Worm (Caenorhabditis elegans): Measurements from ENCODE around the gene apc-2.

The apc-2 gene

ce11 chrIII:8051838-8052237, 28.6 kb upstream of the apc-2 start:
- TF ChIP-seq nhr-6 (tag; optimal IDR thresholded peaks at IDR 0.05) (no peak), mab-5 (tag; optimal IDR thresholded peaks at IDR 0.05) (no peak)

ce11 chrIII:8061114-8061513, 19.3 kb upstream of the apc-2 start:
- TF ChIP-seq nhr-25 (tag; optimal IDR thresholded peaks at IDR 0.05) (no peak), unc-62 (GFP tag; optimal IDR thresholded peaks at IDR 0.05) (no peak), lsy-2 (tag; optimal IDR thresholded peaks at IDR 0.05) (peak in 1 of 2 experiments; percentile 12), mbf-1 (tag; optimal IDR thresholded peaks at IDR 0.05) (no peak), ztf-11 (tag; optimal IDR thresholded peaks at IDR 0.05) (no peak), nhr-6 (tag; optimal IDR thresholded peaks at IDR 0.05) (no peak)

- TF ChIP-seq ztf-11 (tag; optimal IDR thresholded peaks at IDR 0.05), result no peak
- no peak for TF ChIP-seq nhr-21 (tag; optimal IDR thresholded peaks at IDR 0.05)
- TF ChIP-seq nhr-77 (tag; optimal IDR thresholded peaks at IDR 0.05), result no peak
- no peak for TF ChIP-seq nhr-11 (tag; optimal IDR thresholded peaks at IDR 0.05)
- TF ChIP-seq sma-9 (GFP tag; optimal IDR thresholded peaks at IDR 0.05), result no peak
- TF ChIP-seq sma-9 (tag; optimal IDR thresholded peaks at IDR 0.05), result no peak
- no peak for TF ChIP-seq F13H6.1 (tag; optimal IDR thresholded peaks at IDR 0.05)
- TF ChIP-seq snpc-4 (tag; optimal IDR thresholded peaks at IDR 0.05), result no peak
- no peak for TF ChIP-seq fos-1 (tag; optimal IDR thresholded peaks at IDR 0.05)
- no peak for TF ChIP-seq lin-39 (tag; optimal IDR thresholded peaks at IDR 0.05)
- no peak for TF ChIP-seq lin-11 (tag; optimal IDR thresholded peaks at IDR 0.05)
- TF ChIP-seq nhr-12 (tag; optimal IDR thresholded peaks at IDR 0.05), result no peak
- no peak for TF ChIP-seq C34F6.9 (tag; optimal IDR thresholded peaks at IDR 0.05)
- TF ChIP-seq ztf-1 (GFP tag; conservative IDR thresholded peaks at IDR 0.05), result no peak
- no peak for TF ChIP-seq mdl-1 (tag; optimal IDR thresholded peaks at IDR 0.05)
- no peak for TF ChIP-seq nhr-23 (tag; optimal IDR thresholded peaks at IDR 0.05)
- no peak for TF ChIP-seq nhr-25 (tag; optimal IDR thresholded peaks at IDR 0.05)
These were observed 16.8 kb upstream of the apc-2 start for ce11 chrIII:8063659-8064058.

- TF ChIP-seq mbf-1 (tag; optimal IDR thresholded peaks at IDR 0.05), result no peak
- TF ChIP-seq lsy-2 (tag; optimal IDR thresholded peaks at IDR 0.05), result peak in 1 of 2 experiments; percentile 42
These were observed 15.3 kb upstream of the apc-2 start for ce11 chrIII:8065101-8065500.

ce11 chrIII:8066989-8067388, 13.4 kb upstream of the apc-2 start, which contains the start of gene pros-1:
Gene pros-1 (plus strand): TSS chrIII:8067289.
- TF ChIP-seq lin-13 (GFP tag; optimal IDR thresholded peaks at IDR 0.05), result no peak
- no peak for TF ChIP-seq Y55F3AM.14 (GFP tag; optimal IDR thresholded peaks at IDR 0.05)
- no peak for TF ChIP-seq unc-39 (tag; optimal IDR thresholded peaks at IDR 0.05)
- TF ChIP-seq nhr-129 (tag; optimal IDR thresholded peaks at IDR 0.05), result no peak
- no peak for TF ChIP-seq mab-5 (tag; optimal IDR thresholded peaks at IDR 0.05)
- TF ChIP-seq sma-3 (GFP tag; optimal IDR thresholded peaks at IDR 0.05), result no peak
- TF ChIP-seq mbf-1 (tag; optimal IDR thresholded peaks at IDR 0.05), result no peak
- TF ChIP-seq nhr-25 (tag; optimal IDR thresholded peaks at IDR 0.05), result no peak
- TF ChIP-seq elt-3 (tag; optimal IDR thresholded peaks at IDR 0.05), result no peak
- TF ChIP-seq R02D3.7 (tag; optimal IDR thresholded peaks at IDR 0.05), result no peak
- no peak for TF ChIP-seq gmeb-1 (tag; optimal IDR thresholded peaks at IDR 0.05)
- TF ChIP-seq lin-39 (tag; optimal IDR thresholded peaks at IDR 0.05), result no peak
- TF ChIP-seq dmd-4 (tag; optimal IDR thresholded peaks at IDR 0.05), result no peak
- no peak for TF ChIP-seq nhr-12 (tag; optimal IDR thresholded peaks at IDR 0.05)
- no peak for TF ChIP-seq ztf-4 (tag; optimal IDR thresholded peaks at IDR 0.05)
- TF ChIP-seq aly-2 (tag; optimal IDR thresholded peaks at IDR 0.05), result no peak
- no peak for TF ChIP-seq lsy-2 (tag; optimal IDR thresholded peaks at IDR 0.05)
- no peak for TF ChIP-seq ztf-1 (GFP tag; conservative IDR thresholded peaks at IDR 0.05)
- TF ChIP-seq ceh-82 (tag; optimal IDR thresholded peaks at IDR 0.05), result no peak

ce11 chrIII:8067798-8068197, 12.6 kb upstream of the apc-2 start:
- TF ChIP-seq elt-3 (tag; optimal IDR thresholded peaks at IDR 0.05) (no peak), R02D3.7 (tag; optimal IDR thresholded peaks at IDR 0.05) (no peak), snpc-4 (tag; optimal IDR thresholded peaks at IDR 0.05) (no peak), lin-11 (tag; optimal IDR thresholded peaks at IDR 0.05) (no peak), alr-1 (tag; optimal IDR thresholded peaks at IDR 0.05) (no peak), nhr-129 (tag; optimal IDR thresholded peaks at IDR 0.05) (no peak), ztf-11 (tag; optimal IDR thresholded peaks at IDR 0.05) (no peak)

All from whole organism, L2 larva.